Fruit fly (Drosophila melanogaster) whole organism, embryonic: Measurements from ENCODE around the gene CG1233.

Experiments used
- Atf6 ChIP-seq: fragments of 200-800 bp; sonication (Bioruptor generic); IDR thresholded peaks from 2 replicates; pipeline ENCODE4 v1.3.6; 2022; ENCODE audit warnings: missing biosample characterization, missing genetic modification characterization
- C15 ChIP-seq: fragments of 200-800 bp; sonication (Bioruptor generic); IDR thresholded peaks from 3 replicates; pipeline ENCODE4 v1.3.6; 2022; ENCODE audit warnings: missing biosample characterization, missing genetic modification characterization
- CG10321 ChIP-seq: fragments of 200-800 bp; sonication (Bioruptor generic); IDR thresholded peaks from 2 replicates; pipeline ENCODE4 v1.3.6; 2022; ENCODE audit warnings: missing biosample characterization, missing genetic modification characterization
- CG1233 ChIP-seq: fragments of 200-800 bp; sonication (Bioruptor generic); optimal IDR thresholded peaks from 4 replicates; lab custom pipeline; 2018; ENCODE audit warnings: missing biosample characterization, mild to moderate bottlenecking, missing genetic modification characterization
- CG13624 ChIP-seq: fragments of 200-800 bp; sonication (Bioruptor generic); optimal IDR thresholded peaks from 2 replicates; lab custom pipeline; 2016; ENCODE audit warnings: missing biosample characterization, missing genetic modification characterization
- CG1647 ChIP-seq: fragments of 200-800 bp; sonication (Bioruptor generic); optimal IDR thresholded peaks from 3 replicates; lab custom pipeline; 2016; ENCODE audit warnings: missing biosample characterization, missing genetic modification characterization
- CG16815 ChIP-seq: fragments of 200-800 bp; sonication (Bioruptor generic); optimal IDR thresholded peaks from 3 replicates; lab custom pipeline; 2017; ENCODE audit warnings: missing biosample characterization, mild to moderate bottlenecking, missing genetic modification characterization
- CG17829 ChIP-seq: fragments of 200-800 bp; optimal IDR thresholded peaks from 2 replicates; lab custom pipeline; 2019; ENCODE audit warnings: missing biosample characterization, mild to moderate bottlenecking, missing genetic modification characterization, moderate library complexity
- CG2712 ChIP-seq: fragments of 200-800 bp; optimal IDR thresholded peaks from 3 replicates; lab custom pipeline; 2019; ENCODE audit warnings: missing biosample characterization, mild to moderate bottlenecking, missing genetic modification characterization, moderate library complexity
- CG2875 ChIP-seq: fragments of 200-800 bp; sonication (Bioruptor generic); optimal IDR thresholded peaks from 2 replicates; lab custom pipeline; 2017; ENCODE audit warnings: missing biosample characterization, mild to moderate bottlenecking, missing genetic modification characterization, missing genetic modification reagents
- CG31224 ChIP-seq: fragments of 200-800 bp; sonication (Bioruptor generic); IDR thresholded peaks from 2 replicates; pipeline ENCODE4 v1.3.6; 2022; ENCODE audit warnings: missing biosample characterization, missing genetic modification characterization
- CG32772 ChIP-seq: fragments of 200-800 bp; sonication (Bioruptor generic); IDR thresholded peaks from 2 replicates; pipeline ENCODE4 v1.3.6; 2022; ENCODE audit warnings: missing biosample characterization, missing genetic modification characterization
- CG3281 ChIP-seq: fragments of 200-800 bp; sonication (Bioruptor generic); optimal IDR thresholded peaks from 3 replicates; lab custom pipeline; 2017; ENCODE audit warnings: missing biosample characterization, mild to moderate bottlenecking, missing genetic modification characterization
- CG34224 ChIP-seq: fragments of 200-800 bp; sonication (Bioruptor generic); IDR thresholded peaks from 3 replicates; pipeline ENCODE4 v1.3.6; 2022; ENCODE audit warnings: missing biosample characterization, missing genetic modification characterization; ENCODE audit not compliant: partially characterized antibody
- CG6689 ChIP-seq: fragments of 200-800 bp; sonication (Bioruptor generic); IDR thresholded peaks from 2 replicates; pipeline ENCODE4 v1.3.6; 2022; ENCODE audit warnings: missing biosample characterization, missing genetic modification characterization
- CG6765 ChIP-seq: fragments of 200-800 bp; sonication (Bioruptor generic); optimal IDR thresholded peaks from 3 replicates; lab custom pipeline; 2017; ENCODE audit warnings: missing biosample characterization, mild to moderate bottlenecking, missing genetic modification characterization
- CG6791 ChIP-seq: fragments of 200-800 bp; sonication (Bioruptor generic); IDR thresholded peaks from 3 replicates; pipeline ENCODE4 v1.3.6; 2022; ENCODE audit warnings: missing biosample characterization, missing genetic modification characterization; ENCODE audit not compliant: partially characterized antibody
- CG7963 ChIP-seq: fragments of 200-800 bp; sonication (Bioruptor generic); IDR thresholded peaks from 3 replicates; pipeline ENCODE4 v1.3.6; 2022; ENCODE audit warnings: missing biosample characterization, missing genetic modification characterization; ENCODE audit not compliant: partially characterized antibody
- CG9727 ChIP-seq: fragments of 200-800 bp; sonication (Bioruptor generic); optimal IDR thresholded peaks from 3 replicates; lab custom pipeline; 2017; ENCODE audit warnings: missing biosample characterization, mild to moderate bottlenecking, missing genetic modification characterization
- CHES-1-like ChIP-seq: fragments of 200-800 bp; sonication (Bioruptor generic); optimal IDR thresholded peaks from 2 replicates; lab custom pipeline; 2016; ENCODE audit warnings: missing biosample characterization, missing genetic modification characterization
- CkIIα-i1 ChIP-seq: fragments of 200-800 bp; sonication (Bioruptor generic); IDR thresholded peaks from 2 replicates; pipeline ENCODE4 v1.3.6; 2022; ENCODE audit warnings: missing biosample characterization, missing genetic modification characterization
- Dp ChIP-seq: fragments of 200-800 bp; sonication (Bioruptor generic); optimal IDR thresholded peaks from 2 replicates; lab custom pipeline; 2018; ENCODE audit warnings: missing biosample characterization, mild to moderate bottlenecking, missing genetic modification characterization, moderate library complexity
- HLHmδ ChIP-seq: fragments of 200-800 bp; sonication (Bioruptor generic); optimal IDR thresholded peaks from 2 replicates; lab custom pipeline; 2018; ENCODE audit warnings: missing biosample characterization, mild to moderate bottlenecking, missing genetic modification characterization, moderate library complexity
- Meics ChIP-seq: fragments of 200-800 bp; sonication (Bioruptor generic); optimal IDR thresholded peaks from 2 replicates; lab custom pipeline; 2017; ENCODE audit warnings: missing biosample characterization, mild to moderate bottlenecking, missing genetic modification characterization
- NFAT ChIP-seq: fragments of 200-800 bp; sonication (Bioruptor generic); IDR thresholded peaks from 2 replicates; pipeline ENCODE4 v1.3.6; 2022; ENCODE audit warnings: missing biosample characterization, missing genetic modification characterization
- NK7.1 ChIP-seq: fragments of 200-800 bp; sonication (Bioruptor generic); optimal IDR thresholded peaks from 3 replicates; lab custom pipeline; 2016; ENCODE audit warnings: missing biosample characterization, missing genetic modification characterization
- Nf-YB ChIP-seq: fragments of 200-800 bp; sonication (Bioruptor generic); optimal IDR thresholded peaks from 3 replicates; lab custom pipeline; 2019; ENCODE audit warnings: missing biosample characterization, mild to moderate bottlenecking, missing genetic modification characterization, moderate library complexity
- Oaz ChIP-seq: fragments of 200-800 bp; sonication (Bioruptor generic); IDR thresholded peaks from 2 replicates; pipeline ENCODE4 v1.3.6; 2022; ENCODE audit warnings: missing biosample characterization, missing genetic modification characterization
- Taf1 ChIP-seq: fragments of 200-800 bp; sonication (Bioruptor generic); IDR thresholded peaks from 2 replicates; pipeline ENCODE4 v1.3.6; 2022; ENCODE audit warnings: missing biosample characterization, missing genetic modification characterization
- Xrp1 ChIP-seq: fragments of 200-800 bp; sonication (Bioruptor generic); IDR thresholded peaks from 2 replicates; pipeline ENCODE4 v1.3.6; 2022; ENCODE audit warnings: missing biosample characterization, missing genetic modification characterization
- al ChIP-seq: fragments of 200-800 bp; sonication (Bioruptor generic); IDR thresholded peaks from 2 replicates; pipeline ENCODE4 v1.3.6; 2022; ENCODE audit warnings: missing biosample characterization, missing genetic modification characterization
- amos ChIP-seq: fragments of 200-800 bp; sonication (Bioruptor generic); IDR thresholded peaks from 2 replicates; pipeline ENCODE4 v1.3.6; 2022; ENCODE audit warnings: missing biosample characterization, missing genetic modification characterization; ENCODE audit not compliant: partially characterized antibody
- az2 ChIP-seq: fragments of 200-800 bp; sonication (Bioruptor generic); optimal IDR thresholded peaks from 3 replicates; lab custom pipeline; 2016; ENCODE audit warnings: missing biosample characterization, missing genetic modification characterization
- btn ChIP-seq: fragments of 200-800 bp; sonication (Bioruptor generic); optimal IDR thresholded peaks from 2 replicates; lab custom pipeline; 2016; ENCODE audit warnings: missing biosample characterization, missing genetic modification characterization
- cwo ChIP-seq: fragments of 200-800 bp; sonication (Bioruptor generic); optimal IDR thresholded peaks from 3 replicates; lab custom pipeline; 2017; ENCODE audit warnings: missing biosample characterization, missing genetic modification characterization, mild to moderate bottlenecking, moderate library complexity, missing genetic modification reagents
- en ChIP-seq: fragments of 200-800 bp; sonication (Bioruptor generic); optimal IDR thresholded peaks from 2 replicates; lab custom pipeline; 2016; ENCODE audit warnings: missing biosample characterization, missing genetic modification characterization
- esg ChIP-seq: fragments of 200-800 bp; sonication (Bioruptor generic); conservative IDR thresholded peaks from 2 replicates; pipeline ENCODE4 v1.3.6; 2022; ENCODE audit warnings: missing biosample characterization, missing genetic modification characterization
- fu2 ChIP-seq: fragments of 200-800 bp; sonication (Bioruptor generic); optimal IDR thresholded peaks from 2 replicates; lab custom pipeline; 2016; ENCODE audit warnings: missing biosample characterization, missing genetic modification characterization
- gt ChIP-seq: fragments of 200-800 bp; sonication (Bioruptor generic); IDR thresholded peaks from 2 replicates; pipeline ENCODE4 v1.3.6; 2022; ENCODE audit warnings: missing biosample characterization, missing genetic modification characterization
- lab ChIP-seq: fragments of 200-800 bp; sonication (Bioruptor generic); optimal IDR thresholded peaks from 3 replicates; lab custom pipeline; 2017; ENCODE audit warnings: missing biosample characterization, missing genetic modification characterization, mild to moderate bottlenecking, moderate library complexity, missing genetic modification reagents
- pfk ChIP-seq: fragments of 200-800 bp; sonication (Bioruptor generic); optimal IDR thresholded peaks from 2 replicates; lab custom pipeline; 2018; ENCODE audit warnings: missing biosample characterization, mild to moderate bottlenecking, missing genetic modification characterization, moderate library complexity
- repo ChIP-seq: fragments of 200-800 bp; sonication (Bioruptor generic); optimal IDR thresholded peaks from 2 replicates; lab custom pipeline; 2016; ENCODE audit warnings: missing biosample characterization, missing genetic modification characterization
- row ChIP-seq: fragments of 200-800 bp; sonication (Bioruptor generic); IDR thresholded peaks from 3 replicates; pipeline ENCODE4 v1.3.6; 2022; ENCODE audit warnings: missing biosample characterization, missing genetic modification characterization
- sens ChIP-seq: fragments of 200-800 bp; sonication (Bioruptor generic); peaks from one replicate; lab custom pipeline; 2016; ENCODE audit warnings: missing biosample characterization, missing genetic modification characterization
- seq ChIP-seq: fragments of 200-800 bp; sonication (Bioruptor generic); IDR thresholded peaks from 2 replicates; pipeline ENCODE4 v1.3.6; 2022; ENCODE audit warnings: missing biosample characterization, missing genetic modification characterization
- sima ChIP-seq: fragments of 200-800 bp; sonication (Bioruptor generic); optimal IDR thresholded peaks from 2 replicates; lab custom pipeline; 2016; ENCODE audit warnings: missing biosample characterization, missing genetic modification characterization
- slbo ChIP-seq: fragments of 200-800 bp; sonication (Bioruptor generic); IDR thresholded peaks from 2 replicates; pipeline ENCODE4 v1.3.6; 2022; ENCODE audit warnings: missing biosample characterization, missing genetic modification characterization
- ssp ChIP-seq: fragments of 200-800 bp; sonication (Bioruptor generic); IDR thresholded peaks from 2 replicates; pipeline ENCODE4 v1.3.6; 2022; ENCODE audit warnings: missing biosample characterization, missing genetic modification characterization
- ttk ChIP-seq: fragments of 200-800 bp; sonication (Bioruptor generic); IDR thresholded peaks from 2 replicates; pipeline ENCODE4 v2.1.2; 2022; ENCODE audit warnings: missing biosample characterization, missing genetic modification characterization
- twi ChIP-seq: fragments of 200-800 bp; optimal IDR thresholded peaks from 2 replicates; lab custom pipeline; 2019; ENCODE audit warnings: missing biosample characterization, mild to moderate bottlenecking, missing genetic modification characterization, moderate library complexity
- vvl ChIP-seq: fragments of 200-800 bp; sonication (Bioruptor generic); IDR thresholded peaks from 2 replicates; pipeline ENCODE4 v1.3.6; 2022; ENCODE audit warnings: missing biosample characterization, missing genetic modification characterization
- zen ChIP-seq: fragments of 200-800 bp; sonication (Bioruptor generic); optimal IDR thresholded peaks from 3 replicates; lab custom pipeline; 2018; ENCODE audit warnings: missing biosample characterization, mild to moderate bottlenecking, missing genetic modification characterization, moderate library complexity

CG1233 gene

dm6 chr3L:380886-381546 is 19.7 kb downstream of the CG1233 start (continued):
- TF ChIP-seq twi = no peak
- no peak for TF ChIP-seq Taf1
- TF ChIP-seq CG13624 = no peak
- no peak for TF ChIP-seq Dp
- TF ChIP-seq Xrp1 = peak; percentile 71
- TF ChIP-seq Meics = no peak
- no peak for TF ChIP-seq NFAT (GFP tag; lab: Robert Waterston, UW)
- TF ChIP-seq Atf6 (GFP tag; lab: Robert Waterston, UW) = no peak
- peak; percentile 86 for TF ChIP-seq sens (GFP tag; lab: Kevin White, UChicago)
- no peak for TF ChIP-seq amos (GFP tag; lab: Robert Waterston, UW)
- no peak for TF ChIP-seq NK7.1 (GFP tag; lab: Kevin White, UChicago)
- no peak for TF ChIP-seq ttk (GFP tag; lab: Robert Waterston, UW)
- TF ChIP-seq row (GFP tag; lab: Robert Waterston, UW) = peak; percentile 38; the same call in 2 of the 3 replicates
- no peak for TF ChIP-seq CG1647 (GFP tag; lab: Kevin White, UChicago)
- no peak for TF ChIP-seq C15 (GFP tag; lab: Robert Waterston, UW)
- no peak for TF ChIP-seq fu2 (GFP tag; lab: Kevin White, UChicago)
- TF ChIP-seq CG2712 (tag; lab: Kevin White, UChicago) = peak; percentile 70
- no peak for TF ChIP-seq pfk
- TF ChIP-seq CG6765 (GFP tag; lab: Kevin White, UChicago) = no peak
- TF ChIP-seq CG16815 (GFP tag; lab: Kevin White, UChicago) = peak; percentile 23
- peak; percentile 19 for TF ChIP-seq az2 (GFP tag; lab: Kevin White, UChicago)
- no peak for TF ChIP-seq CHES-1-like (GFP tag; lab: Kevin White, UChicago)
- no peak for TF ChIP-seq sima (GFP tag; lab: Kevin White, UChicago)
- no peak for TF ChIP-seq CG31224
- no peak for TF ChIP-seq esg (GFP tag; lab: Robert Waterston, UW)
- no peak for TF ChIP-seq CG6689
- peak; percentile 50 for TF ChIP-seq zen (tag; lab: Kevin White, UChicago)
- no peak for TF ChIP-seq CG7963 (GFP tag; lab: Robert Waterston, UW)
- no peak for TF ChIP-seq CG6791 (GFP tag; lab: Robert Waterston, UW)
- no peak for TF ChIP-seq CG10321 (GFP tag; lab: Robert Waterston, UW)
- TF ChIP-seq CG3281 (GFP tag; lab: Kevin White, UChicago) = no peak
- no peak for TF ChIP-seq seq
- no peak for TF ChIP-seq btn (GFP tag; lab: Kevin White, UChicago)
- TF ChIP-seq CG9727 = peak; percentile 55
- no peak for TF ChIP-seq ssp (GFP tag; lab: Robert Waterston, UW)
- no peak for TF ChIP-seq CG34224 (GFP tag; lab: Robert Waterston, UW)
- no peak for TF ChIP-seq CG2875 (GFP tag; lab: Kevin White, UChicago)
- TF ChIP-seq Nf-YB (GFP tag; lab: Kevin White, UChicago) = peak; percentile 8
- TF ChIP-seq CkIIα-i1 (GFP tag; lab: Robert Waterston, UW) = no peak
- TF ChIP-seq CG1233 (GFP tag; lab: Kevin White, UChicago) = peak; percentile 39
- no peak for TF ChIP-seq vvl (GFP tag; lab: Robert Waterston, UW)
- no peak for TF ChIP-seq HLHmδ (GFP tag; lab: Kevin White, UChicago)
- no peak for TF ChIP-seq gt (GFP tag; lab: Robert Waterston, UW)
- TF ChIP-seq cwo (GFP tag; lab: Kevin White, UChicago) = no peak
- TF ChIP-seq lab (GFP tag; lab: Kevin White, UChicago) = no peak
- no peak for TF ChIP-seq en (GFP tag; lab: Kevin White, UChicago)
- TF ChIP-seq CG32772 (GFP tag; lab: Robert Waterston, UW) = no peak
- no peak for TF ChIP-seq Oaz
- TF ChIP-seq repo (GFP tag; lab: Kevin White, UChicago) = no peak
- peak; percentile 64 for TF ChIP-seq CG17829 (tag; lab: Kevin White, UChicago)
- TF ChIP-seq slbo (GFP tag; lab: Robert Waterston, UW) = no peak
- TF ChIP-seq al (GFP tag; lab: Robert Waterston, UW) = no peak
